Worm (Caenorhabditis elegans): ENCODE measurements around the gene clec-130.
A peak's percentile ranks its signal among the peaks of the same experiment; 100 is the strongest.

The clec-130 gene

ce11 chrII:3546381-3546931 lies 26.9 kb upstream of the clec-130 start, which contains the start of gene apd-3:
apd-3 (minus strand) TSS chrII:3546431.
- TF ChIP-seq lsy-2 (tag; optimal IDR thresholded peaks at IDR 0.05) (no peak), mep-1 (tag; optimal IDR thresholded peaks at IDR 0.05) (no peak), blmp-1 (tag; optimal IDR thresholded peaks at IDR 0.05) (no peak), nhr-12 (tag; optimal IDR thresholded peaks at IDR 0.05) (no peak), drap-1 (GFP tag; optimal IDR thresholded peaks at IDR 0.05) (no peak), M03D4.4 (tag; optimal IDR thresholded peaks at IDR 0.05) (no peak), ceh-43 (GFP tag; optimal IDR thresholded peaks at IDR 0.05) (no peak), lin-13 (tag; optimal IDR thresholded peaks at IDR 0.05) (no peak), nhr-237 (tag; optimal IDR thresholded peaks at IDR 0.05) (no peak), mls-2 (tag; optimal IDR thresholded peaks at IDR 0.05) (no peak), zip-8 (tag; optimal IDR thresholded peaks at IDR 0.05) (no peak), mab-5 (tag; optimal IDR thresholded peaks at IDR 0.05) (no peak), unc-62 (GFP tag; optimal IDR thresholded peaks at IDR 0.05) (no peak), tbx-8 (GFP tag; optimal IDR thresholded peaks at IDR 0.05) (no peak), pha-4 (tag; optimal IDR thresholded peaks at IDR 0.05) (no peak), ham-2 (GFP tag; optimal IDR thresholded peaks at IDR 0.05) (no peak), ceh-83 (GFP tag; optimal IDR thresholded peaks at IDR 0.05) (no peak), elt-1 (tag; optimal IDR thresholded peaks at IDR 0.05; ENCODE audit: borderline replicate concordance, insufficient read depth) (no peak), lin-32 (GFP tag; optimal IDR thresholded peaks at IDR 0.05) (no peak), bed-3 (GFP tag; optimal IDR thresholded peaks at IDR 0.05) (no peak)

DNA sequence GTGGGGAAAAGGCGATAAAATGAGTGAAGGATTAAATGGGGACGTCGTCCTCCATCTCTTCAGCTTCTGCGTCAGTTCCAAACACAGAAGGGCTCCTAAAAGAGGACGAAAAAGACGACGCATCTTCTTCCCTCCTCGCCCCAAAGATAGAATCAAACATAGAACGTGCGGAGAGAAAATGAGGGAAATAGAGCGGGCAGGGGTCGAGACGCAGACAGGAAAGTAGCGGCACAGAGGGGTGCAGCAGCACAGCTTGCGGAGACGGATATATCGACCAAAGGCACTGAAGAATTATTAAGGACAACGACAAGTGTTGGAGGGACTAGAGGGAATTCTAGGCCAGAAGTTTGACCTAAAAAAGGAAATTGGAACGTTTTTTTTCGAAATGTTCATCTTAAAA lies 26.1 kb upstream of the clec-130 start:
- TF ChIP-seq cnd-1 (tag; optimal IDR thresholded peaks at IDR 0.05) = peak; percentile 42
- no peak for TF ChIP-seq bed-3 (GFP tag; optimal IDR thresholded peaks at IDR 0.05)
- TF ChIP-seq ces-1 (GFP tag; optimal IDR thresholded peaks at IDR 0.05) = peak; percentile 66
- TF ChIP-seq zip-8 (tag; optimal IDR thresholded peaks at IDR 0.05) = no peak
- TF ChIP-seq unc-120 (tag; optimal IDR thresholded peaks at IDR 0.05; ENCODE audit: poor library complexity, severe bottlenecking) = peak; percentile 68
- no peak for TF ChIP-seq elt-3 (tag; optimal IDR thresholded peaks at IDR 0.05)
- TF ChIP-seq tbx-8 (GFP tag; optimal IDR thresholded peaks at IDR 0.05) = no peak
- peak; percentile 1 for TF ChIP-seq drap-1 (GFP tag; optimal IDR thresholded peaks at IDR 0.05)
- TF ChIP-seq mep-1 (tag; optimal IDR thresholded peaks at IDR 0.05) = peak; percentile 34
- peak; percentile 45 for TF ChIP-seq ham-2 (GFP tag; optimal IDR thresholded peaks at IDR 0.05)
- peak; percentile 5 for TF ChIP-seq hlh-1 (tag; optimal IDR thresholded peaks at IDR 0.05)
- TF ChIP-seq ceh-83 (GFP tag; optimal IDR thresholded peaks at IDR 0.05) = peak; percentile 10

ce11 chrII:3550352-3550751 lies 23.0 kb upstream of the clec-130 start, which contains the start of gene W10G11.19:
W10G11.19 (plus strand) TSS chrII:3550652.
- TF ChIP-seq bed-3 (GFP tag; optimal IDR thresholded peaks at IDR 0.05) (no peak), ztf-11 (tag; optimal IDR thresholded peaks at IDR 0.05) (no peak), nhr-28 (tag; optimal IDR thresholded peaks at IDR 0.05) (no peak), unc-120 (tag; optimal IDR thresholded peaks at IDR 0.05; ENCODE audit: poor library complexity, severe bottlenecking) (no peak)

DNA sequence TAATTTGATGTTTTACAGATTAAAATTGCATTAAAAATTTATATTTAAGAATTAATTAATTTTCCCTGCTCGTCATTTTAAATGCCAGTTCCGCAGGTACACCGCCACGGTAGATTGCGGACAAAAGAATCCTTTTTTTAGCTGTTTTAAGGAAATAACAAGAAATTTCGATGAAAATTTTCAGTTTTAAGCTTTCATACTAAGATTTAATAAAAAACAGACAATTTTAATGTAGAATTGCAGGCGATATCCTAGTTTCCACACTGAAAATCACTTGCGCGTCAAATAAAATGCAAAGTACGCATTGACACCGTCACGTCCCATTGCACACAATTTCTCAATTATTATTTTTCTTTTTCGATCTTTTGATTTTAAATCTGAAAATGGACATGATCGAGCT lies 19.9 kb upstream of the clec-130 start, which contains the start of gene dnc-3:
Gene dnc-3, plus strand, starts transcription at position 272 of the 400 bp plus-strand sequence.
- TF ChIP-seq ceh-43 (GFP tag; optimal IDR thresholded peaks at IDR 0.05) (peak; percentile 17), unc-120 (tag; optimal IDR thresholded peaks at IDR 0.05; ENCODE audit: poor library complexity, severe bottlenecking) (no peak), ces-1 (GFP tag; optimal IDR thresholded peaks at IDR 0.05) (peak; percentile 75), mep-1 (tag; optimal IDR thresholded peaks at IDR 0.05) (peak; percentile 14), lsy-2 (tag; optimal IDR thresholded peaks at IDR 0.05) (peak; percentile 29), lin-32 (GFP tag; optimal IDR thresholded peaks at IDR 0.05) (no peak), nhr-237 (tag; optimal IDR thresholded peaks at IDR 0.05) (peak; percentile 5)

ce11 chrII:3554673-3555072 lies 18.7 kb upstream of the clec-130 start:
- TF ChIP-seq mls-2 (tag; optimal IDR thresholded peaks at IDR 0.05) (no peak), ceh-43 (GFP tag; optimal IDR thresholded peaks at IDR 0.05) (no peak), elt-1 (tag; optimal IDR thresholded peaks at IDR 0.05; ENCODE audit: borderline replicate concordance, insufficient read depth) (no peak), unc-62 (GFP tag; optimal IDR thresholded peaks at IDR 0.05) (no peak)

DNA sequence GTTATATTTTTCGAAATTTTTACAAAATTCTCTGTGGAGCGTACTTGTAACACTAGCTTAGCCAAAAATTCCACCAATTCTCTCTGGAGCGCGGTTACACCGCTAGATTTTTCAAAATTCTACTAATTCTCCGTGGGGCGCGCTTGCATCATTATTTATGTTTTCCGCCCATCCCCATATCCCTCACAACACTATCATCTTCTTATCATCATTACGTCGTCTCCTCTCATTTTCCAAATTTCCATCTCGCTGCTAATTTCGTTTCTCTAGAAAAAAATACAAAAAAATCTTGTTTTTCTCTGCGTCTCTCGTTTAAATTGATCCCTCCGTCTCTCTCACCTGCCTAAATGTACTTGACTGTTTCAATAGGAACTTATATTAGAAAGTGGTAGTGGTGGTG lies 18.1 kb upstream of the clec-130 start:
- TF ChIP-seq elt-1 (tag; optimal IDR thresholded peaks at IDR 0.05; ENCODE audit: borderline replicate concordance, insufficient read depth) (no peak), blmp-1 (tag; optimal IDR thresholded peaks at IDR 0.05) (no peak), ceh-43 (GFP tag; optimal IDR thresholded peaks at IDR 0.05) (no peak), ztf-11 (tag; optimal IDR thresholded peaks at IDR 0.05) (no peak), nhr-28 (tag; optimal IDR thresholded peaks at IDR 0.05) (no peak), sem-2 (GFP tag; optimal IDR thresholded peaks at IDR 0.05) (no peak), zip-8 (tag; optimal IDR thresholded peaks at IDR 0.05) (no peak), ceh-39 (tag; optimal IDR thresholded peaks at IDR 0.05) (no peak)
